Worm (Caenorhabditis elegans) whole organism, midembryonic: Measurements from ENCODE around the gene F45B8.5.

ENCODE experiments used
- T22C8.4 ChIP-seq: fragments of 200-800 bp; sonication (Bioruptor generic); IDR thresholded peaks from 2 replicates; pipeline ENCODE4 v1.3.6; 2022; ENCODE audit warnings: missing genetic modification characterization, missing compliant biosample characterization
- cog-1 ChIP-seq: sonication (generic microtip); optimal IDR thresholded peaks from 2 replicates; lab custom pipeline; 2016; ENCODE audit warnings: missing genetic modification characterization, missing compliant biosample characterization
- flt-1 ChIP-seq: fragments of 200-800 bp; sonication (Bioruptor generic); IDR thresholded peaks from 2 replicates; pipeline ENCODE4 v1.3.6; 2022; ENCODE audit warnings: missing genetic modification characterization, missing compliant biosample characterization
- klf-2 ChIP-seq: fragments of 200-800 bp; sonication (Bioruptor generic); conservative IDR thresholded peaks from 2 replicates; pipeline ENCODE4 v1.3.6; 2022; ENCODE audit warnings: missing genetic modification reagents, missing genetic modification characterization, missing compliant biosample characterization
- ztf-29 ChIP-seq: fragments of 200-800 bp; sonication (Bioruptor generic); IDR thresholded peaks from 2 replicates; pipeline ENCODE4 v1.3.6; 2022; ENCODE audit warnings: missing genetic modification reagents, missing genetic modification characterization, missing compliant biosample characterization

DNA sequence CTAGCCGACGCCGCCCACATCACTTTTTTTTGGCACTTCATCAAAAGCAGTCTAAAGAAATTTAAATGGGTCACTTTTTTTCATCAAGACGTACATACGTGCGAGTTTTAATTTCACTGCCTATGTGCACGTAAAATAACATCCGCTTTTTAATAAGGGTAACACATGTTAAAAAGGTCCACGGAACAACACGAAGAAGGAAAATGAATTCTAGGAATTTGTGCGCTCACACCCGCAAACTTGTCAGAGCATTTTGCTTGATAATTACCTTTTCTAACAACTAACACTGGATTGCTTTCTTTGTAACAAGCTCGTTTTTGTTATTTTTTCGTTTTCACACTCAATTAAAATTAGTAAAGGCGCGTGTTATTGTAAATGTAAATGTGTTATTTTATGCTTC is 42.8 kb downstream of the F45B8.5 start:
- TF ChIP-seq cog-1 (tag; lab: Kevin White, UChicago): no peak
- TF ChIP-seq T22C8.4: no peak
- TF ChIP-seq flt-1 (GFP tag; lab: Robert Waterston, UW): no peak
- no peak for TF ChIP-seq klf-2 (GFP tag; lab: Robert Waterston, UW)
- no peak for TF ChIP-seq ztf-29 (GFP tag; lab: Robert Waterston, UW)
